Worm (Caenorhabditis elegans) whole organism, L4 larva: ENCODE results near the gene T22C8.6.

ENCODE experiments used
- F37D6.2 ChIP-seq: sonication (generic microtip); optimal IDR thresholded peaks from 2 replicates; lab custom pipeline; 2016; ENCODE audit warnings: mild to moderate bottlenecking, missing genetic modification characterization, missing compliant biosample characterization
- F44E2.7 ChIP-seq: fragments of 200-800 bp; sonication (Bioruptor generic); IDR thresholded peaks from 2 replicates; pipeline ENCODE4 v2.1.2; 2022; ENCODE audit warnings: missing genetic modification characterization, missing compliant biosample characterization
- F49E8.2 ChIP-seq: sonication (generic microtip); optimal IDR thresholded peaks from 2 replicates; lab custom pipeline; 2016; ENCODE audit warnings: missing compliant biosample characterization, mild to moderate bottlenecking, missing genetic modification characterization, borderline replicate concordance
- T20F7.1 ChIP-seq: fragments of 200-800 bp; sonication (Bioruptor generic); optimal IDR thresholded peaks from 2 replicates; lab custom pipeline; 2018; ENCODE audit warnings: mild to moderate bottlenecking, missing genetic modification characterization, missing compliant biosample characterization
- Y105C5A.15 ChIP-seq: fragments of 200-800 bp; sonication (Bioruptor generic); IDR thresholded peaks from 2 replicates; pipeline ENCODE4 v1.3.6; 2022; ENCODE audit warnings: missing genetic modification characterization, missing compliant biosample characterization
- Y5F2A.4 ChIP-seq: fragments of 200-800 bp; sonication (Bioruptor generic); optimal IDR thresholded peaks from 2 replicates; lab custom pipeline; 2018; ENCODE audit warnings: mild to moderate bottlenecking, missing genetic modification characterization, missing compliant biosample characterization
- Y75B8A.6 ChIP-seq: fragments of 200-800 bp; sonication (Bioruptor generic); IDR thresholded peaks from 2 replicates; pipeline ENCODE4 v1.3.6; 2022; ENCODE audit warnings: missing genetic modification reagents, missing genetic modification characterization, missing compliant biosample characterization
- aha-1 ChIP-seq: fragments of 150-350 bp; peaks from one replicate; lab custom pipeline; 2014; ENCODE audit warnings: missing biosample characterization, missing genetic modification characterization
- aly-2 ChIP-seq: sonication (generic microtip); optimal IDR thresholded peaks from 2 replicates; lab custom pipeline; 2018; ENCODE audit warnings: missing biosample characterization, missing genetic modification characterization
- attf-4 ChIP-seq: sonication (generic microtip); optimal IDR thresholded peaks from 3 replicates; lab custom pipeline; 2017; ENCODE audit warnings: missing biosample characterization, missing genetic modification characterization
- ceh-28 ChIP-seq: fragments of 150-350 bp; optimal IDR thresholded peaks from 2 replicates; lab custom pipeline; 2014; ENCODE audit warnings: missing biosample characterization, missing genetic modification reagents, missing genetic modification characterization
- ceh-82 ChIP-seq: sonication (generic microtip); optimal IDR thresholded peaks from 2 replicates; lab custom pipeline; 2017; ENCODE audit warnings: missing biosample characterization, missing genetic modification characterization
- ctbp-1 ChIP-seq: fragments of 200-800 bp; sonication (Bioruptor generic); IDR thresholded peaks from 2 replicates; pipeline ENCODE4 v1.3.6; 2022; ENCODE audit warnings: missing genetic modification reagents, missing genetic modification characterization, missing compliant biosample characterization
- daf-8 ChIP-seq: fragments of 200-800 bp; sonication (Bioruptor generic); IDR thresholded peaks from 2 replicates; pipeline ENCODE4 v1.3.6; 2022; ENCODE audit warnings: missing genetic modification characterization, missing compliant biosample characterization
- dmd-8 ChIP-seq: fragments of 200-800 bp; sonication (Bioruptor generic); IDR thresholded peaks from 2 replicates; pipeline ENCODE4 v1.3.6; 2022; ENCODE audit warnings: missing genetic modification characterization, missing compliant biosample characterization
- dve-1 ChIP-seq: sonication (generic microtip); optimal IDR thresholded peaks from 2 replicates; lab custom pipeline; 2017; ENCODE audit warnings: antibody characterized with exemption, mild to moderate bottlenecking, missing genetic modification characterization, missing compliant biosample characterization; ENCODE audit not compliant: insufficient read depth
- gei-8 ChIP-seq: fragments of 200-800 bp; sonication (Bioruptor generic); optimal IDR thresholded peaks from 2 replicates; lab custom pipeline; 2018; ENCODE audit warnings: mild to moderate bottlenecking, missing genetic modification characterization, missing compliant biosample characterization
- hif-1 ChIP-seq, 2 experiments: sonication (generic microtip); optimal IDR thresholded peaks; 2 replicates each; lab custom pipeline; 2016 to 2017; ENCODE audit warnings: missing compliant biosample characterization in 2 of 2, missing genetic modification characterization in 2 of 2, missing genetic modification reagents in 2 of 2, missing genotype in 2 of 2, mild to moderate bottlenecking in 1 of 2
- hlh-11 ChIP-seq: fragments of 200-800 bp; sonication (Bioruptor generic); optimal IDR thresholded peaks from 2 replicates; lab custom pipeline; 2018; ENCODE audit warnings: mild to moderate bottlenecking, missing genetic modification characterization, missing compliant biosample characterization
- lin-1 ChIP-seq: fragments of 200-800 bp; sonication (Bioruptor generic); IDR thresholded peaks from 2 replicates; pipeline ENCODE4 v1.3.6; 2022; ENCODE audit warnings: missing genetic modification reagents, missing genetic modification characterization, missing compliant biosample characterization
- lin-13 ChIP-seq: fragments of 150-350 bp; optimal IDR thresholded peaks from 2 replicates; lab custom pipeline; 2014; ENCODE audit warnings: missing biosample characterization, missing genetic modification reagents, missing genetic modification characterization
- lin-29 ChIP-seq: fragments of 200-800 bp; sonication (Bioruptor generic); IDR thresholded peaks from 2 replicates; pipeline ENCODE4 v1.3.6; 2022; ENCODE audit warnings: missing genetic modification reagents, missing genetic modification characterization, missing compliant biosample characterization
- lin-38 ChIP-seq: fragments of 200-800 bp; sonication (Bioruptor generic); IDR thresholded peaks from 2 replicates; pipeline ENCODE4 v1.3.6; 2022; ENCODE audit warnings: missing genetic modification reagents, missing genetic modification characterization, missing compliant biosample characterization
- madf-5 ChIP-seq, 2 experiments: fragments of 200-800 bp; sonication (Bioruptor generic); IDR thresholded peaks; 2 replicates each; pipeline ENCODE4 v1.3.6; 2022; ENCODE audit warnings: missing compliant biosample characterization in 2 of 2, missing genetic modification characterization in 2 of 2
- madf-9 ChIP-seq: fragments of 200-800 bp; sonication (Bioruptor generic); conservative IDR thresholded peaks from 2 replicates; pipeline ENCODE4 v1.3.6; 2022; ENCODE audit warnings: missing genetic modification reagents, missing genetic modification characterization, missing compliant biosample characterization
- mdt-29 ChIP-seq: fragments of 200-800 bp; sonication (Bioruptor generic); IDR thresholded peaks from 2 replicates; pipeline ENCODE4 v1.3.6; 2022; ENCODE audit warnings: missing genetic modification reagents, missing genetic modification characterization, missing compliant biosample characterization
- mep-1 ChIP-seq: fragments of 150-350 bp; sonication (generic microtip); optimal IDR thresholded peaks from 3 replicates; lab custom pipeline; 2014; ENCODE audit warnings: missing biosample characterization, missing genetic modification characterization
- mes-2 ChIP-seq: sonication (generic microtip); optimal IDR thresholded peaks from 2 replicates; lab custom pipeline; 2016; ENCODE audit warnings: missing genotype, mild to moderate bottlenecking, missing genetic modification characterization, missing compliant biosample characterization; ENCODE audit not compliant: poor library complexity, severe bottlenecking
- mxl-3 ChIP-seq: fragments of 200-800 bp; sonication (Bioruptor generic); optimal IDR thresholded peaks from 2 replicates; lab custom pipeline; 2018; ENCODE audit warnings: mild to moderate bottlenecking, missing genetic modification characterization, missing compliant biosample characterization
- nhr-111 ChIP-seq: fragments of 200-800 bp; sonication (Bioruptor generic); optimal IDR thresholded peaks from 2 replicates; lab custom pipeline; 2018; ENCODE audit warnings: mild to moderate bottlenecking, missing genetic modification characterization, missing compliant biosample characterization
- nhr-41 ChIP-seq: fragments of 200-800 bp; sonication (Bioruptor generic); IDR thresholded peaks from 2 replicates; pipeline ENCODE4 v1.3.6; 2022; ENCODE audit warnings: missing genetic modification reagents, missing genetic modification characterization, missing compliant biosample characterization
- pha-4 ChIP-seq, 2 experiments: fragments of 150-350 bp in 1 of 2; fragments of 200-800 bp in 1 of 2; sonication (Bioruptor generic) in 1 of 2; IDR thresholded peaks in 1 of 2; optimal IDR thresholded peaks in 1 of 2; 2 replicates each; pipeline versions ENCODE4 v1.3.6 to Lab custom; 2014 to 2022; ENCODE audit warnings: missing genetic modification characterization in 2 of 2, missing genetic modification reagents in 2 of 2, missing biosample characterization in 1 of 2, missing compliant biosample characterization in 1 of 2
- php-3 ChIP-seq: fragments of 200-800 bp; sonication (Bioruptor generic); IDR thresholded peaks from 2 replicates; pipeline ENCODE4 v1.3.6; 2022; ENCODE audit warnings: missing genetic modification reagents, missing genetic modification characterization, missing compliant biosample characterization
- saeg-2 ChIP-seq: fragments of 200-800 bp; sonication (Bioruptor generic); IDR thresholded peaks from 2 replicates; pipeline ENCODE4 v1.3.6; 2022; ENCODE audit warnings: missing genetic modification reagents, missing genetic modification characterization, missing compliant biosample characterization
- sdz-12 ChIP-seq: fragments of 200-800 bp; sonication (Bioruptor generic); optimal IDR thresholded peaks from 2 replicates; lab custom pipeline; 2018; ENCODE audit warnings: mild to moderate bottlenecking, missing genetic modification characterization, missing compliant biosample characterization
- snpc-1.2 ChIP-seq: fragments of 200-800 bp; sonication (Bioruptor generic); IDR thresholded peaks from 2 replicates; pipeline ENCODE4 v1.3.6; 2022; ENCODE audit warnings: missing genetic modification reagents, missing genetic modification characterization, missing compliant biosample characterization
- snpc-4 ChIP-seq: fragments of 150-350 bp; optimal IDR thresholded peaks from 2 replicates; lab custom pipeline; 2014; ENCODE audit warnings: missing biosample characterization, missing genetic modification characterization
- unc-130 ChIP-seq: sonication (generic microtip); optimal IDR thresholded peaks from 2 replicates; lab custom pipeline; 2016; ENCODE audit warnings: missing genetic modification reagents, missing genetic modification characterization, missing compliant biosample characterization
- unc-62 ChIP-seq, 3 experiments: fragments of 150-350 bp in 1 of 3; sonication (generic microtip); optimal IDR thresholded peaks in 2 of 3; peaks in 1 of 3; 1 replicate in 1 of 3; 2 replicates in 2 of 3; lab custom pipeline; 2014 to 2017; ENCODE audit warnings: missing biosample characterization in 3 of 3, missing genetic modification characterization in 3 of 3, missing genetic modification reagents in 3 of 3, missing genotype in 1 of 3
- vab-7 ChIP-seq: fragments of 200-800 bp; sonication (Bioruptor generic); IDR thresholded peaks from 2 replicates; pipeline ENCODE4 v1.3.6; 2022; ENCODE audit warnings: missing genetic modification reagents, missing genetic modification characterization, missing compliant biosample characterization
- zag-1 ChIP-seq: fragments of 150-350 bp; optimal IDR thresholded peaks from 2 replicates; lab custom pipeline; 2014; ENCODE audit warnings: missing biosample characterization, missing genetic modification characterization
- zfp-3 ChIP-seq: fragments of 200-800 bp; sonication (Bioruptor generic); conservative IDR thresholded peaks from 2 replicates; pipeline ENCODE4 v1.3.6; 2022; ENCODE audit warnings: missing genetic modification reagents, missing genetic modification characterization, missing compliant biosample characterization
- zip-2 ChIP-seq: fragments of 150-350 bp; optimal IDR thresholded peaks from 2 replicates; lab custom pipeline; 2014; ENCODE audit warnings: missing biosample characterization, missing genetic modification characterization

Gene T22C8.6

DNA sequence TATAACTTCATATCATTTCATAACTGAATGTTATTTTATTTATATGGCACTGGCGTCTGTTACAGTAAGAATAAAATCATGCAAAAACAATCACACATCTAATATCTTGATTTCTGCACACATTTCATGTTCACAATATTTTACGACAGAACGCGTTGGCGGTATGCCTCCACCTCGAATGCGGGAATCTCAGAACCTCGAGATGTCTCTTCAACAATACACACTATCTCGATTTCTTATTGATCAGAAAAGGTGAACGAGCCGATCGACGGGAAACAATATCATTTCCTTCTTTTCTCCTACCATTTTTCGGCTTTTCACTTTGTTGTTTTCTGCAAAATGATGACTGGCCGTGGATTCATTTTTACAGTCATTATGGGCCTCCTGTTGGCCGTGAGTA lies 22.4 kb downstream of the T22C8.6 start, which contains the start of gene F28C6.10:
F28C6.10 (plus strand) TSS at position 301 of the 400 bp plus-strand sequence.
- TF ChIP-seq unc-62 (GFP tag; optimal IDR thresholded peaks at IDR 0.05 in 1 of 2; lab: Kevin White, UChicago), result no peak
- TF ChIP-seq unc-62 (tag; optimal IDR thresholded peaks at IDR 0.05; lab: Kevin White, UChicago), result no peak
- no peak for TF ChIP-seq lin-13 (GFP tag; lab: Kevin White, UChicago)
- TF ChIP-seq madf-9 (GFP tag; lab: Robert Waterston, UW), result no peak
- no peak for TF ChIP-seq php-3

DNA sequence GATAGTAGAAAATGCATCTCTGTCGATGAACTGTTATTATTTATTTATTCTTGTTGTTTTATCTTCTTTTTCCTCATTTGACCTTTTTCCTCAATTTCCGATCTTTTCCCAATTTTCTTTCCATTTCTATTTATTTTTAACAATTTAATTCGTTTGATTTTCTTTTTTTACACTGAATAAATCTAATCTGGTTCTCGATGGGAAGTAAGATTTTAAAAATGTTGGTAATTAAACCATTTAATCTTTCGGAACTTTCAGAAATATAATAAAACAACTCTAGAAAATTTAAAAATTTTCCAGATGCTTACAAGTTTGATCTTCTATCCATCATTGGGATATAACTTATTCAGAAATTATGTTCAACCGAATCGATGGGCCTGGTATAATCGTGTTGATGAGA lies 23.5 kb downstream of the T22C8.6 start, which contains the start of gene F28C6.8:
F28C6.8 (plus strand) TSS at position 301 of the 400 bp plus-strand sequence.
- TF ChIP-seq hlh-11 (tag; lab: Kevin White, UChicago), result no peak
- TF ChIP-seq ceh-82 (tag; lab: Kevin White, UChicago), result no peak
- TF ChIP-seq gei-8, result no peak
- TF ChIP-seq saeg-2 (GFP tag; lab: Robert Waterston, UW), result no peak
- TF ChIP-seq hif-1 (tag; optimal IDR thresholded peaks at IDR 0.05; lab: Kevin White, UChicago), result no peak
- TF ChIP-seq vab-7, result no peak
- TF ChIP-seq lin-1 (GFP tag; lab: Robert Waterston, UW), result no peak
- no peak for TF ChIP-seq F44E2.7 (GFP tag; lab: Robert Waterston, UW)
- no peak for TF ChIP-seq madf-5 (GFP tag; IDR thresholded peaks at IDR 0.05; lab: Robert Waterston, UW)
- TF ChIP-seq snpc-4, result no peak
- TF ChIP-seq zip-2, result no peak
- TF ChIP-seq dve-1, result no peak
- TF ChIP-seq mxl-3 (GFP tag; lab: Kevin White, UChicago), result no peak

DNA sequence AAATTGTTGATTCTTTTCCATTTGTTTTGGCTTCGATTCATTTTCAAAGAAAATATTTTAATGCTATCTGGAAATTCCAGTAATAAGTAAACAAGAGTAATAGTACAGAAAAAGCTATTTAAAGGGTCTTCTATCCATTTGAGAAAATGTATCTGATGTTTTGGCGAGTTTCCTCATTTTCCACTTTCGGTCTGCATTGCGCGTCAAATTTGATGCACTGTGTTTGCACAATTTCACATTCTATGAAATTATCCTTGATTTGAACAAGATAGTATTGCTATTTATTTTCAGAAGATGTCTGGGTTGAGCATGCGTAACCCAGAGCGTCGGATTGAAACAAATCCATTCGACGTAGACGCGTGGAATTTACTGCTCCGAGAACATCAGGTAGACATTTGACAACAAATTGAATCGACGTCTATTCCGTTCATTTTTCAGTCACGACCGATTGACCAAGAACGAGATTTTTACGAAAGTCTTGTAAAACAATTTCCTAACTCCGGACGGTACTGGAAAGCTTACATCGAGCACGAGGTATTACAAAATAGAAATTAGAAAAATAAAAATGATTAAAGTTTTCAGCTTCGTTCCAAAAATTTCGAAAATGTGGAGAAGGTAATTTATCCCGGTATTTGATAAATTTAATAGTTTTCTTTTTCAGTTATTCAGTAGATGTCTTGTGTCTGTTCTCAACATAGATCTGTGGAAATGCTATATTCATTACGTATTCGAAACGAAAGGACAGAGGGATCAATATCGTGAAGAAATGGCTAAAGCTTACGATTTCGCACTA lies 26.3 kb downstream of the T22C8.6 start, which contains the start of gene suf-1:
suf-1 (plus strand) TSS at position 280 of the 793 bp plus-strand sequence.
- 0 out of 2 replicates have a peak, but pooled peaks have one; percentile 24 for TF ChIP-seq Y105C5A.15 (GFP tag; lab: Robert Waterston, UW)
- no peak for TF ChIP-seq F37D6.2 (tag; lab: Kevin White, UChicago)
- 0 out of 2 replicates have a peak, but pooled peaks have one; percentile 23 for TF ChIP-seq Y75B8A.6 (GFP tag; lab: Robert Waterston, UW)
- TF ChIP-seq aha-1, result peak; percentile 80
- peak; percentile 68 for TF ChIP-seq lin-13 (GFP tag; lab: Kevin White, UChicago)
- peak; percentile 72 for TF ChIP-seq attf-4
- peak; percentile 80 for TF ChIP-seq lin-38 (GFP tag; lab: Robert Waterston, UW)
- peak; percentile 57 for TF ChIP-seq unc-130 (GFP tag; lab: Kevin White, UChicago)
- TF ChIP-seq lin-29 (GFP tag; lab: Robert Waterston, UW), result no peak
- no peak for TF ChIP-seq zag-1 (tag; lab: Kevin White, UChicago)
- no peak for TF ChIP-seq mep-1 (tag; lab: Kevin White, UChicago)
- TF ChIP-seq T20F7.1 (GFP tag; lab: Kevin White, UChicago), result no peak
- TF ChIP-seq ceh-28 (tag; lab: Kevin White, UChicago), result no peak
- TF ChIP-seq F49E8.2 (tag; lab: Kevin White, UChicago), result peak; percentile 92
- TF ChIP-seq dmd-8 (GFP tag; lab: Robert Waterston, UW), result peak; percentile 56; the same call in 1 of the 2 replicates
- peak; percentile 21 for TF ChIP-seq Y5F2A.4 (GFP tag; lab: Kevin White, UChicago)
- no peak for TF ChIP-seq zfp-3
- peak; percentile 22; the same call in 1 of the 2 replicates for TF ChIP-seq lin-1 (GFP tag; lab: Robert Waterston, UW)
- peak; percentile 69 for TF ChIP-seq mes-2 (tag; lab: Kevin White, UChicago)
- no peak for TF ChIP-seq nhr-41 (GFP tag; lab: Robert Waterston, UW)
- no peak for TF ChIP-seq dve-1
- TF ChIP-seq unc-62 (GFP tag; optimal IDR thresholded peaks at IDR 0.05 in 1 of 2; lab: Kevin White, UChicago), result peak in 1 of 2 experiments; percentile 60
- no peak for TF ChIP-seq unc-62 (tag; optimal IDR thresholded peaks at IDR 0.05; lab: Kevin White, UChicago)
- no peak for TF ChIP-seq aly-2 (tag; lab: Kevin White, UChicago)
- TF ChIP-seq mdt-29, result 0 out of 2 replicates have a peak, but pooled peaks have one; percentile 52
- TF ChIP-seq pha-4 (GFP tag; IDR thresholded peaks at IDR 0.05; lab: Robert Waterston, UW), result peak; percentile 46; the same call in 1 of the 2 replicates
- no peak for TF ChIP-seq pha-4 (tag; optimal IDR thresholded peaks at IDR 0.05; lab: Kevin White, UChicago)
- TF ChIP-seq vab-7, result 0 out of 2 replicates have a peak, but pooled peaks have one; percentile 13
- TF ChIP-seq madf-5 (GFP tag; IDR thresholded peaks at IDR 0.05; lab: Robert Waterston, UW), result 0 out of 4 replicates have a peak, but pooled peaks of 1 of the 2 experiments have one; percentile 3
- no peak for TF ChIP-seq nhr-111 (GFP tag; lab: Kevin White, UChicago)
- peak; percentile 36; the same call in 1 of the 2 replicates for TF ChIP-seq ctbp-1 (GFP tag; lab: Robert Waterston, UW)
- TF ChIP-seq sdz-12 (GFP tag; lab: Kevin White, UChicago), result no peak
- TF ChIP-seq daf-8 (GFP tag; lab: Robert Waterston, UW), result no peak
- TF ChIP-seq snpc-1.2 (GFP tag; lab: Robert Waterston, UW), result peak; percentile 72
